Worm (Caenorhabditis elegans): ENCODE results near the gene F09C8.1.

ce11 chrX:16163402-16163801, at the start of gene F09C8.1:
- no peak for TF ChIP-seq zag-1 (tag; optimal IDR thresholded peaks at IDR 0.05)
- TF ChIP-seq snpc-4 (tag; optimal IDR thresholded peaks at IDR 0.05) = no peak
- no peak for TF ChIP-seq nhr-25 (tag; optimal IDR thresholded peaks at IDR 0.05)
- TF ChIP-seq elt-2 (tag; optimal IDR thresholded peaks at IDR 0.05) = peak; percentile 84
- TF ChIP-seq elt-3 (tag; optimal IDR thresholded peaks at IDR 0.05) = no peak
- no peak for TF ChIP-seq nhr-67 (tag; optimal IDR thresholded peaks at IDR 0.05)
- TF ChIP-seq nhr-23 (tag; optimal IDR thresholded peaks at IDR 0.05) = no peak
- TF ChIP-seq lin-39 (tag; optimal IDR thresholded peaks at IDR 0.05) = no peak
- TF ChIP-seq ceh-82 (tag; optimal IDR thresholded peaks at IDR 0.05) = no peak
- no peak for TF ChIP-seq egl-27 (tag; optimal IDR thresholded peaks at IDR 0.05)
- TF ChIP-seq ama-1 (optimal IDR thresholded peaks at IDR 0.05) = no peak
- no peak for TF ChIP-seq lin-15B (tag; optimal IDR thresholded peaks at IDR 0.05)
- peak; percentile 64 for TF ChIP-seq pqm-1 (tag; optimal IDR thresholded peaks at IDR 0.05)
